Worm (Caenorhabditis elegans) whole organism, L2 larva: ENCODE results near the gene gst-7.

Source experiments
- aly-2 ChIP-seq: fragments of 150-350 bp; optimal IDR thresholded peaks from 2 replicates; lab custom pipeline; 2014; ENCODE audit warnings: missing biosample characterization, missing genetic modification characterization
- lsy-2 ChIP-seq, 2 experiments: fragments of 150-350 bp in 1 of 2; sonication (generic microtip) in 1 of 2; optimal IDR thresholded peaks; 2 replicates each; lab custom pipeline; 2014 to 2017; ENCODE audit warnings: missing biosample characterization in 2 of 2, missing genetic modification characterization in 2 of 2
- mbf-1 ChIP-seq: sonication (generic microtip); optimal IDR thresholded peaks from 2 replicates; lab custom pipeline; 2017; ENCODE audit warnings: missing biosample characterization, missing genetic modification characterization
- nhr-11 ChIP-seq: fragments of 150-350 bp; optimal IDR thresholded peaks from 2 replicates; lab custom pipeline; 2014; ENCODE audit warnings: missing biosample characterization, missing genetic modification characterization
- nhr-23 ChIP-seq: fragments of 150-350 bp; optimal IDR thresholded peaks from 2 replicates; lab custom pipeline; 2014; ENCODE audit warnings: missing biosample characterization, missing genetic modification reagents, missing genetic modification characterization

- TF ChIP-seq nhr-11 (no peak), nhr-23 (tag; lab: Kevin White, UChicago) (no peak), lsy-2 (tag; optimal IDR thresholded peaks at IDR 0.05; lab: Kevin White, UChicago) (no peak), mbf-1 (tag; lab: Kevin White, UChicago) (no peak), aly-2 (tag; lab: Kevin White, UChicago) (no peak)
Measured at ce11 chrII:4905331-4905730, 23.5 kb downstream of the gst-7 start.
